Fruit fly (Drosophila melanogaster): ENCODE results near the gene ATPsynCF6.

ATPsynCF6 gene

DNA sequence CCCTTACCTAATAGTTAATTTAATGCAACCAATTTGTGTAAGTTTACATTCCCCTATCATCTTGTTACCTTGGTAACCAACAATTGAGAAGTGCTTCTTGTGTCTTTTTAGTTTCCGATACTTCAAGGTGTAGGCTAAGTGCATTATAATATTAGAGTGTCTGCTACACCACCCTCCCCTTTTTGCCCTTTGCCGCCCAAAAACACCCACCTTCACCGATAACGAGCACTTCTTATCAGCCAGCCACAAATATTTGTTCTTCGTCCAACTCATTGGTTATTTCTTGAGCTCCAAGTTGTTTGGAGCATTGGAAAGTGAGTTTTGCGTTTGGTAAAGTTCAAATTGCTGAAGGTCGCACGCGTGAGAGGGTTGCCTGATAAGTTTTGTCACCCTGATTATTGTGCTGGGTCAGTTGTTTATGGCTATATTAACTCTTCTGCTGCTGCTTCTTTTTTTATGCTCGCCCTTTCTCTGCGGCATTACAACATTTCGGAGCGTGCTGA is 23.9 kb downstream of the ATPsynCF6 start (continued):
- no peak for TF ChIP-seq NFAT (GFP tag; IDR thresholded peaks at IDR 0.05)
- TF ChIP-seq pros (GFP tag; optimal IDR thresholded peaks at IDR 0.05), result peak; percentile 40
- TF ChIP-seq CG11456 (GFP tag; IDR thresholded peaks at IDR 0.05), result no peak
- TF ChIP-seq CG31365 (tag; optimal IDR thresholded peaks at IDR 0.05), result no peak
- TF ChIP-seq NfI (GFP tag; optimal IDR thresholded peaks at IDR 0.05), result no peak
- TF ChIP-seq CG6654 (GFP tag; optimal IDR thresholded peaks at IDR 0.05), result no peak
- TF ChIP-seq row (GFP tag; IDR thresholded peaks at IDR 0.05), result peak; percentile 48
- TF ChIP-seq CG7963 (GFP tag; IDR thresholded peaks at IDR 0.05; ENCODE audit: partially characterized antibody), result no peak
- no peak for TF ChIP-seq CoRest (tag; optimal IDR thresholded peaks at IDR 0.05)
- TF ChIP-seq exex (tag; optimal IDR thresholded peaks at IDR 0.05), result peak; percentile 60
- TF ChIP-seq Abd-B (GFP tag; optimal IDR thresholded peaks at IDR 0.05), result no peak
- TF ChIP-seq Doc2 (GFP tag; IDR thresholded peaks at IDR 0.05), result no peak
- TF ChIP-seq CG32532 (GFP tag; IDR thresholded peaks at IDR 0.05), result peak; percentile 40; the same call in 1 of the 2 replicates
- no peak for TF ChIP-seq disco-r (GFP tag; optimal IDR thresholded peaks at IDR 0.05)
- TF ChIP-seq sens-2 (GFP tag; IDR thresholded peaks at IDR 0.05), result no peak
- no peak for TF ChIP-seq Opbp (GFP tag; IDR thresholded peaks at IDR 0.05; ENCODE audit: partially characterized antibody)
- TF ChIP-seq ro (GFP tag; IDR thresholded peaks at IDR 0.05), result no peak
- no peak for TF ChIP-seq cas (GFP tag; IDR thresholded peaks at IDR 0.05)
- TF ChIP-seq mirr (GFP tag; optimal IDR thresholded peaks at IDR 0.05), result peak; percentile 57
- TF ChIP-seq CG17186 (GFP tag; optimal IDR thresholded peaks at IDR 0.05), result no peak
- TF ChIP-seq CG3407 (GFP tag; optimal IDR thresholded peaks at IDR 0.05), result no peak
- TF ChIP-seq p53 (GFP tag; optimal IDR thresholded peaks at IDR 0.05), result no peak
- TF ChIP-seq HLHmδ (GFP tag; optimal IDR thresholded peaks at IDR 0.05), result peak; percentile 56
- TF ChIP-seq CG10543 (GFP tag; optimal IDR thresholded peaks at IDR 0.05), result no peak
- peak; percentile 45 for TF ChIP-seq CG1603 (tag; optimal IDR thresholded peaks at IDR 0.05)
- no peak for TF ChIP-seq CG7745 (tag; optimal IDR thresholded peaks at IDR 0.05)
- TF ChIP-seq esg (GFP tag; conservative IDR thresholded peaks at IDR 0.05), result no peak
- TF ChIP-seq tna (GFP tag; IDR thresholded peaks at IDR 0.05; ENCODE audit: partially characterized antibody), result no peak
- TF ChIP-seq CG11398 (GFP tag; optimal IDR thresholded peaks at IDR 0.05), result no peak
- TF ChIP-seq ken (GFP tag; IDR thresholded peaks at IDR 0.05), result peak; percentile 69; the same call in 1 of the 3 replicates
- TF ChIP-seq CG2116 (GFP tag; optimal IDR thresholded peaks at IDR 0.05), result no peak
- no peak for TF ChIP-seq Lim3 (GFP tag; IDR thresholded peaks at IDR 0.05)
- TF ChIP-seq CG31224 (GFP tag; IDR thresholded peaks at IDR 0.05), result 0 out of 2 replicates have a peak, but pooled peaks have one; percentile 19
- peak; percentile 2 for TF ChIP-seq CG5245 (GFP tag; optimal IDR thresholded peaks at IDR 0.05)
- 0 out of 2 replicates have a peak, but pooled peaks have one; percentile 10 for TF ChIP-seq CG6689 (GFP tag; IDR thresholded peaks at IDR 0.05)
- TF ChIP-seq crol (GFP tag; IDR thresholded peaks at IDR 0.05), result peak; percentile 69
- TF ChIP-seq Max (GFP tag; optimal IDR thresholded peaks at IDR 0.05), result no peak
- TF ChIP-seq vnd (GFP tag; IDR thresholded peaks at IDR 0.05; ENCODE audit: partially characterized antibody), result 0 out of 3 replicates have a peak, but pooled peaks have one; percentile 45
- TF ChIP-seq Poxn (GFP tag; IDR thresholded peaks at IDR 0.05), result no peak
- no peak for TF ChIP-seq CG9437 (GFP tag; optimal IDR thresholded peaks at IDR 0.05)
- no peak for TF ChIP-seq phol (tag; optimal IDR thresholded peaks at IDR 0.05)
- TF ChIP-seq CG17829 (tag; optimal IDR thresholded peaks at IDR 0.05), result no peak
- TF ChIP-seq CG1832 (GFP tag; optimal IDR thresholded peaks at IDR 0.05), result no peak
- peak; percentile 20 for TF ChIP-seq CG15514 (GFP tag; optimal IDR thresholded peaks at IDR 0.05)
- peak; percentile 95 for TF ChIP-seq D19A (tag; optimal IDR thresholded peaks at IDR 0.05)
- TF ChIP-seq CG9932 (GFP tag; IDR thresholded peaks at IDR 0.05), result 0 out of 2 replicates have a peak, but pooled peaks have one; percentile 17
- TF ChIP-seq cwo (GFP tag; optimal IDR thresholded peaks at IDR 0.05), result peak; percentile 51
- TF ChIP-seq CG18476 (GFP tag; optimal IDR thresholded peaks at IDR 0.05), result peak; percentile 77
- 0 out of 3 replicates have a peak, but pooled peaks have one; percentile 32 for TF ChIP-seq CG2889 (GFP tag; IDR thresholded peaks at IDR 0.05)
- TF ChIP-seq CG1024 (GFP tag; IDR thresholded peaks at IDR 0.05), result no peak

Data from whole organism, embryonic.